Worm (Caenorhabditis elegans) whole organism, young adult: ENCODE measurements around the gene nid-1.

Source experiments
- B0261.1 ChIP-seq: sonication (generic microtip); optimal IDR thresholded peaks from 2 replicates; lab custom pipeline; 2016; ENCODE audit warnings: mild to moderate bottlenecking, missing genetic modification characterization, moderate library complexity, missing compliant biosample characterization
- D2030.7 ChIP-seq: fragments of 200-800 bp; sonication (Bioruptor generic); IDR thresholded peaks from 2 replicates; pipeline ENCODE4 v1.3.6; 2022; ENCODE audit warnings: missing genetic modification reagents, missing genetic modification characterization, missing compliant biosample characterization
- F10E7.11 ChIP-seq: sonication (generic microtip); optimal IDR thresholded peaks from 2 replicates; lab custom pipeline; 2017; ENCODE audit warnings: mild to moderate bottlenecking, missing genetic modification characterization, moderate library complexity, missing compliant biosample characterization
- F57C9.4 ChIP-seq: sonication (generic microtip); optimal IDR thresholded peaks from 2 replicates; lab custom pipeline; 2017; ENCODE audit warnings: mild to moderate bottlenecking, missing genetic modification characterization, missing compliant biosample characterization
- T07F8.4 ChIP-seq: sonication (generic microtip); optimal IDR thresholded peaks from 2 replicates; lab custom pipeline; 2016; ENCODE audit warnings: mild to moderate bottlenecking, missing genetic modification characterization, moderate library complexity, missing compliant biosample characterization
- T26A5.8 ChIP-seq: sonication (generic microtip); optimal IDR thresholded peaks from 2 replicates; lab custom pipeline; 2016; ENCODE audit warnings: missing genetic modification characterization, missing compliant biosample characterization
- Y53F4B.3 ChIP-seq: fragments of 200-800 bp; sonication (Bioruptor generic); IDR thresholded peaks from 2 replicates; pipeline ENCODE4 v1.3.6; 2022; ENCODE audit warnings: missing genetic modification reagents, missing genetic modification characterization, missing compliant biosample characterization
- Y67H2A.10 ChIP-seq: fragments of 200-800 bp; sonication (Bioruptor generic); conservative IDR thresholded peaks from 2 replicates; pipeline ENCODE4 v1.3.6; 2022; ENCODE audit warnings: missing genetic modification reagents, missing genetic modification characterization, missing compliant biosample characterization
- akir-1 ChIP-seq: fragments of 200-800 bp; sonication (Bioruptor generic); optimal IDR thresholded peaks from 2 replicates; lab custom pipeline; 2018; ENCODE audit warnings: mild to moderate bottlenecking, missing genetic modification characterization, moderate library complexity, missing compliant biosample characterization
- aptf-2 ChIP-seq: fragments of 200-800 bp; sonication (Bioruptor generic); conservative IDR thresholded peaks from 2 replicates; pipeline ENCODE4 v1.3.6; 2022; ENCODE audit warnings: missing genetic modification reagents, missing genetic modification characterization, missing compliant biosample characterization
- attf-3 ChIP-seq: fragments of 200-800 bp; sonication (Bioruptor generic); conservative IDR thresholded peaks from 2 replicates; pipeline ENCODE4 v1.3.6; 2022; ENCODE audit warnings: missing genetic modification reagents, missing genetic modification characterization, missing compliant biosample characterization
- attf-5 ChIP-seq: fragments of 200-800 bp; sonication (Bioruptor generic); optimal IDR thresholded peaks from 2 replicates; lab custom pipeline; 2018; ENCODE audit warnings: mild to moderate bottlenecking, missing genetic modification characterization, missing compliant biosample characterization
- attf-6 ChIP-seq: fragments of 200-800 bp; sonication (Bioruptor generic); IDR thresholded peaks from 2 replicates; pipeline ENCODE4 v1.3.6; 2022; ENCODE audit warnings: missing genetic modification reagents, missing genetic modification characterization, missing compliant biosample characterization
- ccch-3 ChIP-seq: fragments of 200-800 bp; sonication (Bioruptor generic); optimal IDR thresholded peaks from 2 replicates; lab custom pipeline; 2018; ENCODE audit warnings: mild to moderate bottlenecking, missing genetic modification characterization, missing compliant biosample characterization
- cebp-1 ChIP-seq, 2 experiments: fragments of 200-800 bp in 1 of 2; sonication (Bioruptor generic) in 1 of 2; sonication (generic microtip) in 1 of 2; IDR thresholded peaks in 1 of 2; optimal IDR thresholded peaks in 1 of 2; 2 replicates each; pipeline versions ENCODE4 v1.3.6 to Lab custom; 2017 to 2022; ENCODE audit warnings: missing compliant biosample characterization in 2 of 2, missing genetic modification characterization in 2 of 2, mild to moderate bottlenecking in 1 of 2, missing genetic modification reagents in 1 of 2, moderate library complexity in 1 of 2
- cebp-2 ChIP-seq: fragments of 200-800 bp; sonication (Bioruptor generic); IDR thresholded peaks from 2 replicates; pipeline ENCODE4 v1.3.6; 2022; ENCODE audit warnings: missing genetic modification characterization, missing compliant biosample characterization
- ceh-27 ChIP-seq: fragments of 200-800 bp; sonication (Bioruptor generic); optimal IDR thresholded peaks from 2 replicates; lab custom pipeline; 2018; ENCODE audit warnings: mild to moderate bottlenecking, missing genetic modification characterization, moderate library complexity, missing compliant biosample characterization
- ceh-58 ChIP-seq: fragments of 200-800 bp; sonication (Bioruptor generic); IDR thresholded peaks from 2 replicates; pipeline ENCODE4 v1.3.6; 2022; ENCODE audit warnings: missing genetic modification characterization, missing compliant biosample characterization
- ceh-79 ChIP-seq: sonication (generic microtip); optimal IDR thresholded peaks from 2 replicates; lab custom pipeline; 2017; ENCODE audit warnings: mild to moderate bottlenecking, missing genetic modification characterization, missing compliant biosample characterization
- die-1 ChIP-seq: sonication (generic microtip); optimal IDR thresholded peaks from 2 replicates; lab custom pipeline; 2016; ENCODE audit warnings: missing genotype, mild to moderate bottlenecking, missing genetic modification characterization, missing compliant biosample characterization
- dox-1 ChIP-seq: fragments of 200-800 bp; sonication (Bioruptor generic); IDR thresholded peaks from 2 replicates; pipeline ENCODE4 v1.3.6; 2022; ENCODE audit warnings: missing genetic modification reagents, missing genetic modification characterization, missing compliant biosample characterization
- dpff-1 ChIP-seq: sonication (generic microtip); optimal IDR thresholded peaks from 2 replicates; lab custom pipeline; 2017; ENCODE audit warnings: mild to moderate bottlenecking, missing genetic modification characterization, missing compliant biosample characterization
- egl-18 ChIP-seq: fragments of 200-800 bp; sonication (Bioruptor generic); IDR thresholded peaks from 2 replicates; pipeline ENCODE4 v1.3.6; 2022; ENCODE audit warnings: missing genetic modification reagents, missing genetic modification characterization, missing compliant biosample characterization
- egrh-3 ChIP-seq: fragments of 200-800 bp; sonication (Bioruptor generic); IDR thresholded peaks from 2 replicates; pipeline ENCODE4 v1.3.6; 2022; ENCODE audit warnings: missing genetic modification reagents, missing genetic modification characterization, missing compliant biosample characterization
- ekl-4 ChIP-seq: fragments of 200-800 bp; sonication (Bioruptor generic); IDR thresholded peaks from 2 replicates; pipeline ENCODE4 v1.3.6; 2022; ENCODE audit warnings: missing genetic modification reagents, missing genetic modification characterization, missing compliant biosample characterization
- ets-4 ChIP-seq: fragments of 200-800 bp; sonication (Bioruptor generic); optimal IDR thresholded peaks from 2 replicates; lab custom pipeline; 2018; ENCODE audit warnings: mild to moderate bottlenecking, missing genetic modification characterization, missing compliant biosample characterization
- fkh-3 ChIP-seq: sonication (generic microtip); optimal IDR thresholded peaks from 2 replicates; lab custom pipeline; 2016; ENCODE audit warnings: mild to moderate bottlenecking, missing genetic modification characterization, missing compliant biosample characterization
- hsf-1 ChIP-seq: fragments of 200-800 bp; sonication (Bioruptor generic); IDR thresholded peaks from 2 replicates; pipeline ENCODE4 v1.3.6; 2022; ENCODE audit warnings: missing genetic modification reagents, missing genetic modification characterization, missing compliant biosample characterization
- lag-1 ChIP-seq: fragments of 200-800 bp; sonication (Bioruptor generic); IDR thresholded peaks from 2 replicates; pipeline ENCODE4 v1.3.6; 2022; ENCODE audit warnings: missing genetic modification reagents, missing genetic modification characterization, missing compliant biosample characterization
- let-526 ChIP-seq: fragments of 200-800 bp; sonication (Bioruptor generic); IDR thresholded peaks from 2 replicates; pipeline ENCODE4 v1.3.6; 2022; ENCODE audit warnings: missing genetic modification reagents, missing genetic modification characterization, missing compliant biosample characterization
- lin-54 ChIP-seq: fragments of 200-800 bp; sonication (Bioruptor generic); optimal IDR thresholded peaks from 2 replicates; lab custom pipeline; 2018; ENCODE audit warnings: mild to moderate bottlenecking, missing genetic modification characterization, missing compliant biosample characterization
- madf-10 ChIP-seq: sonication (generic microtip); optimal IDR thresholded peaks from 2 replicates; lab custom pipeline; 2016; ENCODE audit warnings: mild to moderate bottlenecking, missing genetic modification characterization, missing compliant biosample characterization
- mxl-1 ChIP-seq: sonication (generic microtip); optimal IDR thresholded peaks from 2 replicates; lab custom pipeline; 2016; ENCODE audit warnings: missing genetic modification characterization, missing compliant biosample characterization
- nfya-2 ChIP-seq: fragments of 200-800 bp; sonication (Bioruptor generic); IDR thresholded peaks from 2 replicates; pipeline ENCODE4 v1.3.6; 2022; ENCODE audit warnings: missing genetic modification reagents, missing genetic modification characterization, missing compliant biosample characterization
- nhr-120 ChIP-seq: fragments of 200-800 bp; sonication (Bioruptor generic); IDR thresholded peaks from 2 replicates; pipeline ENCODE4 v1.3.6; 2022; ENCODE audit warnings: missing genetic modification characterization, missing compliant biosample characterization
- nhr-80 ChIP-seq: sonication (generic microtip); optimal IDR thresholded peaks from 2 replicates; lab custom pipeline; 2016; ENCODE audit warnings: missing genetic modification characterization, missing compliant biosample characterization
- sdz-38 ChIP-seq: sonication (generic microtip); optimal IDR thresholded peaks from 2 replicates; lab custom pipeline; 2016; ENCODE audit warnings: missing genotype, missing genetic modification characterization, missing compliant biosample characterization
- sea-2 ChIP-seq: fragments of 200-800 bp; sonication (Bioruptor generic); IDR thresholded peaks from 2 replicates; pipeline ENCODE4 v1.3.6; 2022; ENCODE audit warnings: missing genetic modification characterization, missing compliant biosample characterization
- unc-130 ChIP-seq: sonication (generic microtip); optimal IDR thresholded peaks from 2 replicates; lab custom pipeline; 2016; ENCODE audit warnings: missing genetic modification reagents, missing genetic modification characterization, missing compliant biosample characterization
- zfh-2 ChIP-seq: fragments of 200-800 bp; sonication (Bioruptor generic); conservative IDR thresholded peaks from 2 replicates; pipeline ENCODE4 v1.3.6; 2022; ENCODE audit warnings: missing genetic modification reagents, missing genetic modification characterization, missing compliant biosample characterization
- zim-3 ChIP-seq: sonication (generic microtip); optimal IDR thresholded peaks from 2 replicates; lab custom pipeline; 2017; ENCODE audit warnings: mild to moderate bottlenecking, missing genetic modification characterization, moderate library complexity, missing compliant biosample characterization
- ztf-22 ChIP-seq: fragments of 200-800 bp; sonication (Bioruptor generic); optimal IDR thresholded peaks from 2 replicates; lab custom pipeline; 2018; ENCODE audit warnings: mild to moderate bottlenecking, missing genetic modification characterization, moderate library complexity, missing compliant biosample characterization
- ztf-25 ChIP-seq: fragments of 200-800 bp; sonication (Bioruptor generic); IDR thresholded peaks from 2 replicates; pipeline ENCODE4 v1.3.6; 2022; ENCODE audit warnings: missing genetic modification reagents, missing genetic modification characterization, missing compliant biosample characterization
- ztf-3 ChIP-seq: fragments of 200-800 bp; sonication (Bioruptor generic); optimal IDR thresholded peaks from 2 replicates; lab custom pipeline; 2018; ENCODE audit warnings: mild to moderate bottlenecking, missing genetic modification characterization, missing compliant biosample characterization

Gene nid-1

ce11 chrV:12876708-12877107 lies 33.2 kb upstream of the nid-1 start (continued):
- TF ChIP-seq ztf-25 (GFP tag; lab: Robert Waterston, UW): no peak
- no peak for TF ChIP-seq cebp-1 (GFP tag; IDR thresholded peaks at IDR 0.05; lab: Robert Waterston, UW)
- no peak for TF ChIP-seq cebp-1 (tag; optimal IDR thresholded peaks at IDR 0.05; lab: Kevin White, UChicago)

ce11 chrV:12877579-12877978 lies 32.3 kb upstream of the nid-1 start:
- TF ChIP-seq attf-3 (GFP tag; lab: Robert Waterston, UW) (no peak), nhr-80 (tag; lab: Kevin White, UChicago) (peak; percentile 59)

ce11 chrV:12879349-12879748 lies 30.6 kb upstream of the nid-1 start:
- TF ChIP-seq let-526 (GFP tag; lab: Robert Waterston, UW): no peak
- TF ChIP-seq nhr-120 (GFP tag; lab: Robert Waterston, UW): no peak
- no peak for TF ChIP-seq attf-6 (GFP tag; lab: Robert Waterston, UW)
- no peak for TF ChIP-seq ekl-4
- TF ChIP-seq mxl-1: no peak
- no peak for TF ChIP-seq ztf-3 (GFP tag; lab: Kevin White, UChicago)
- TF ChIP-seq ceh-79 (tag; lab: Kevin White, UChicago): no peak
- TF ChIP-seq ccch-3 (GFP tag; lab: Kevin White, UChicago): no peak
- no peak for TF ChIP-seq sdz-38 (tag; lab: Kevin White, UChicago)
- no peak for TF ChIP-seq lin-54 (GFP tag; lab: Kevin White, UChicago)
- TF ChIP-seq egl-18 (GFP tag; lab: Robert Waterston, UW): no peak
- TF ChIP-seq lag-1: no peak
- TF ChIP-seq B0261.1 (tag; lab: Kevin White, UChicago): no peak
- no peak for TF ChIP-seq nfya-2 (GFP tag; lab: Robert Waterston, UW)
- TF ChIP-seq D2030.7 (GFP tag; lab: Robert Waterston, UW): no peak
- no peak for TF ChIP-seq cebp-2 (GFP tag; lab: Robert Waterston, UW)
- TF ChIP-seq ztf-22 (GFP tag; lab: Kevin White, UChicago): no peak
- no peak for TF ChIP-seq hsf-1 (GFP tag; lab: Robert Waterston, UW)
- TF ChIP-seq sea-2 (GFP tag; lab: Robert Waterston, UW): no peak
- TF ChIP-seq, all 124 proteins: peak for 0

ce11 chrV:12881396-12881795 lies 28.5 kb upstream of the nid-1 start:
- TF ChIP-seq ceh-58 (no peak), ets-4 (GFP tag; lab: Kevin White, UChicago) (no peak), akir-1 (GFP tag; lab: Kevin White, UChicago) (no peak), egl-18 (GFP tag; lab: Robert Waterston, UW) (no peak), F57C9.4 (no peak), Y53F4B.3 (no peak), F10E7.11 (tag; lab: Kevin White, UChicago) (no peak), ccch-3 (GFP tag; lab: Kevin White, UChicago) (no peak), attf-5 (GFP tag; lab: Kevin White, UChicago) (no peak), die-1 (tag; lab: Kevin White, UChicago) (no peak), attf-3 (GFP tag; lab: Robert Waterston, UW) (no peak), dox-1 (GFP tag; lab: Robert Waterston, UW) (no peak)

- TF ChIP-seq unc-130 (GFP tag; lab: Kevin White, UChicago) (no peak), T26A5.8 (tag; lab: Kevin White, UChicago) (no peak), aptf-2 (no peak), mxl-1 (no peak), dpff-1 (tag; lab: Kevin White, UChicago) (no peak), zim-3 (tag; lab: Kevin White, UChicago) (no peak), ztf-22 (GFP tag; lab: Kevin White, UChicago) (no peak), T07F8.4 (tag; lab: Kevin White, UChicago) (no peak), Y67H2A.10 (no peak), ceh-27 (GFP tag; lab: Kevin White, UChicago) (no peak), egrh-3 (GFP tag; lab: Robert Waterston, UW) (no peak), zfh-2 (GFP tag; lab: Robert Waterston, UW) (no peak), fkh-3 (tag; lab: Kevin White, UChicago) (no peak), cebp-1 (GFP tag; IDR thresholded peaks at IDR 0.05; lab: Robert Waterston, UW) (no peak), cebp-1 (tag; optimal IDR thresholded peaks at IDR 0.05; lab: Kevin White, UChicago) (no peak), madf-10 (tag; lab: Kevin White, UChicago) (no peak)
Observed at ce11 chrV:12882370-12882769, 27.5 kb upstream of the nid-1 start.
